Worm (Caenorhabditis elegans): ENCODE data around the gene pqn-37.

pqn-37 gene

ce11 chrX:3199249-3199648 is 51.1 kb downstream of the pqn-37 start, which contains the start of gene fax-1:
fax-1 (minus strand) TSS chrX:3199349.
- TF ChIP-seq nfya-1 (tag; optimal IDR thresholded peaks at IDR 0.05; ENCODE audit: insufficient read depth) (peak; percentile 53), lin-15B (tag; optimal IDR thresholded peaks at IDR 0.05) (no peak)

ce11 chrX:3197319-3197718 is 53.0 kb downstream of the pqn-37 start:
- TF ChIP-seq nhr-11 (tag; optimal IDR thresholded peaks at IDR 0.05) (no peak), nhr-28 (tag; optimal IDR thresholded peaks at IDR 0.05) (no peak), nfya-1 (tag; optimal IDR thresholded peaks at IDR 0.05; ENCODE audit: insufficient read depth) (no peak), eor-1 (tag; optimal IDR thresholded peaks at IDR 0.05) (no peak), ama-1 (optimal IDR thresholded peaks at IDR 0.05) (no peak), zag-1 (tag; optimal IDR thresholded peaks at IDR 0.05) (no peak), nhr-76 (tag; optimal IDR thresholded peaks at IDR 0.05) (no peak), ceh-82 (tag; optimal IDR thresholded peaks at IDR 0.05) (no peak), ceh-28 (tag; optimal IDR thresholded peaks at IDR 0.05) (no peak), nhr-12 (tag; optimal IDR thresholded peaks at IDR 0.05) (no peak), ceh-16 (tag; optimal IDR thresholded peaks at IDR 0.05) (no peak), fkh-2 (tag; optimal IDR thresholded peaks at IDR 0.05) (no peak), elt-1 (tag; optimal IDR thresholded peaks at IDR 0.05) (no peak)

Data from whole organism, L3 larva.